Fruit fly (Drosophila melanogaster) whole organism, embryonic: Measurements from ENCODE around the gene UQCR-14.

Source experiments
- Adf1 ChIP-seq: fragments of 200-800 bp; sonication (Bioruptor generic); IDR thresholded peaks from 2 replicates; pipeline ENCODE4 v1.3.6; 2022; ENCODE audit warnings: missing biosample characterization, missing genetic modification characterization
- Awh ChIP-seq: fragments of 200-800 bp; sonication (Bioruptor generic); IDR thresholded peaks from 2 replicates; pipeline ENCODE4, ENCODE4 v1.3.6; 2022; ENCODE audit warnings: missing biosample characterization, missing genetic modification characterization
- Bgb ChIP-seq: fragments of 200-800 bp; sonication (Bioruptor generic); IDR thresholded peaks from 2 replicates; pipeline ENCODE4 v1.3.6; 2022; ENCODE audit warnings: missing biosample characterization, missing genetic modification characterization; ENCODE audit not compliant: partially characterized antibody
- C15 ChIP-seq: fragments of 200-800 bp; sonication (Bioruptor generic); IDR thresholded peaks from 3 replicates; pipeline ENCODE4 v1.3.6; 2022; ENCODE audit warnings: missing biosample characterization, missing genetic modification characterization
- CG10654 ChIP-seq: fragments of 200-800 bp; sonication (Bioruptor generic); optimal IDR thresholded peaks from 2 replicates; lab custom pipeline; 2016; ENCODE audit warnings: missing biosample characterization, missing genetic modification characterization
- CG11085 ChIP-seq: fragments of 200-800 bp; sonication (Bioruptor generic); IDR thresholded peaks from 2 replicates; pipeline ENCODE4 v1.3.6; 2022; ENCODE audit warnings: missing biosample characterization, missing genetic modification characterization
- CG11723 ChIP-seq: fragments of 200-800 bp; sonication (Bioruptor generic); optimal IDR thresholded peaks from 2 replicates; lab custom pipeline; 2017; ENCODE audit warnings: missing biosample characterization, mild to moderate bottlenecking, missing genetic modification characterization
- CG13624 ChIP-seq: fragments of 200-800 bp; sonication (Bioruptor generic); optimal IDR thresholded peaks from 2 replicates; lab custom pipeline; 2016; ENCODE audit warnings: missing biosample characterization, missing genetic modification characterization
- CG13894 ChIP-seq: fragments of 200-800 bp; sonication (Bioruptor generic); optimal IDR thresholded peaks from 3 replicates; lab custom pipeline; 2018; ENCODE audit warnings: missing biosample characterization, mild to moderate bottlenecking, missing genetic modification characterization, moderate library complexity
- CG14667 ChIP-seq: fragments of 200-800 bp; sonication (Bioruptor generic); IDR thresholded peaks from 2 replicates; pipeline ENCODE4 v1.3.6; 2022; ENCODE audit warnings: missing biosample characterization, missing genetic modification characterization
- CG14860 ChIP-seq: fragments of 200-800 bp; sonication (Bioruptor generic); IDR thresholded peaks from 3 replicates; pipeline ENCODE4 v1.3.6; 2022; ENCODE audit warnings: missing biosample characterization, missing genetic modification characterization; ENCODE audit not compliant: partially characterized antibody
- CG16813 ChIP-seq: fragments of 200-800 bp; sonication (Bioruptor generic); IDR thresholded peaks from 3 replicates; pipeline ENCODE4 v1.3.6; 2022; ENCODE audit warnings: missing biosample characterization, missing genetic modification characterization; ENCODE audit not compliant: partially characterized antibody
- CG17186 ChIP-seq: fragments of 200-800 bp; sonication (Bioruptor generic); optimal IDR thresholded peaks from 3 replicates; lab custom pipeline; 2017; ENCODE audit warnings: missing biosample characterization, missing genetic modification reagents, missing genetic modification characterization
- CG17328 ChIP-seq: fragments of 200-800 bp; sonication (Bioruptor generic); IDR thresholded peaks from 2 replicates; pipeline ENCODE4 v1.3.6; 2022; ENCODE audit warnings: missing biosample characterization, missing genetic modification characterization
- CG31388 ChIP-seq: fragments of 200-800 bp; sonication (Bioruptor generic); optimal IDR thresholded peaks from 2 replicates; lab custom pipeline; 2016; ENCODE audit warnings: missing biosample characterization, missing genetic modification characterization
- CG33213 ChIP-seq: fragments of 200-800 bp; sonication (Bioruptor generic); optimal IDR thresholded peaks from 3 replicates; lab custom pipeline; 2016; ENCODE audit warnings: missing biosample characterization, missing genetic modification characterization
- CG3407 ChIP-seq: fragments of 200-800 bp; sonication (Bioruptor generic); optimal IDR thresholded peaks from 2 replicates; lab custom pipeline; 2018; ENCODE audit warnings: missing biosample characterization, mild to moderate bottlenecking, missing genetic modification characterization
- CG34224 ChIP-seq: fragments of 200-800 bp; sonication (Bioruptor generic); IDR thresholded peaks from 3 replicates; pipeline ENCODE4 v1.3.6; 2022; ENCODE audit warnings: missing biosample characterization, missing genetic modification characterization; ENCODE audit not compliant: partially characterized antibody
- CG3726 ChIP-seq: fragments of 200-800 bp; sonication (Bioruptor generic); IDR thresholded peaks from 3 replicates; pipeline ENCODE4, ENCODE4 v1.3.6; 2022; ENCODE audit warnings: missing biosample characterization, missing genetic modification characterization
- CG4820 ChIP-seq: fragments of 200-800 bp; sonication (Bioruptor generic); optimal IDR thresholded peaks from 3 replicates; lab custom pipeline; 2016; ENCODE audit warnings: missing biosample characterization, missing genetic modification characterization
- CG6765 ChIP-seq: fragments of 200-800 bp; sonication (Bioruptor generic); optimal IDR thresholded peaks from 3 replicates; lab custom pipeline; 2017; ENCODE audit warnings: missing biosample characterization, mild to moderate bottlenecking, missing genetic modification characterization
- CG9437 ChIP-seq: fragments of 200-800 bp; sonication (Bioruptor generic); optimal IDR thresholded peaks from 2 replicates; lab custom pipeline; 2018; ENCODE audit warnings: missing biosample characterization, mild to moderate bottlenecking, missing genetic modification characterization
- CHES-1-like ChIP-seq: fragments of 200-800 bp; sonication (Bioruptor generic); optimal IDR thresholded peaks from 2 replicates; lab custom pipeline; 2016; ENCODE audit warnings: missing biosample characterization, missing genetic modification characterization
- CoRest ChIP-seq: fragments of 200-800 bp; sonication (Bioruptor generic); optimal IDR thresholded peaks from 3 replicates; lab custom pipeline; 2018; ENCODE audit warnings: missing biosample characterization, mild to moderate bottlenecking, missing genetic modification characterization, moderate library complexity
- Dbx ChIP-seq: fragments of 200-800 bp; sonication (Bioruptor generic); IDR thresholded peaks from 3 replicates; pipeline ENCODE4 v1.3.6; 2022; ENCODE audit warnings: missing biosample characterization, missing genetic modification characterization
- Dll ChIP-seq: fragments of 200-800 bp; sonication (Bioruptor generic); IDR thresholded peaks from 4 replicates; pipeline ENCODE4 v1.3.6; 2022; ENCODE audit warnings: missing biosample characterization, missing genetic modification characterization; ENCODE audit not compliant: partially characterized antibody
- Dp ChIP-seq: fragments of 200-800 bp; sonication (Bioruptor generic); optimal IDR thresholded peaks from 2 replicates; lab custom pipeline; 2018; ENCODE audit warnings: missing biosample characterization, mild to moderate bottlenecking, missing genetic modification characterization, moderate library complexity
- Mes4 ChIP-seq: fragments of 200-800 bp; sonication (Bioruptor generic); optimal IDR thresholded peaks from 2 replicates; lab custom pipeline; 2016; ENCODE audit warnings: missing biosample characterization, missing genetic modification characterization
- Neu2 ChIP-seq: fragments of 200-800 bp; sonication (Bioruptor generic); optimal IDR thresholded peaks from 3 replicates; lab custom pipeline; 2016; ENCODE audit warnings: missing biosample characterization, missing genetic modification characterization, borderline replicate concordance
- Opbp ChIP-seq: fragments of 200-800 bp; sonication (Bioruptor generic); IDR thresholded peaks from 3 replicates; pipeline ENCODE4 v1.3.6; 2022; ENCODE audit warnings: missing biosample characterization, missing genetic modification characterization; ENCODE audit not compliant: partially characterized antibody
- Ptx1 ChIP-seq: fragments of 200-800 bp; sonication (Bioruptor generic); IDR thresholded peaks from 2 replicates; pipeline ENCODE4 v1.3.6; 2022; ENCODE audit warnings: missing biosample characterization, missing genetic modification characterization
- Sox102F ChIP-seq: fragments of 200-800 bp; sonication (Bioruptor generic); optimal IDR thresholded peaks from 2 replicates; lab custom pipeline; 2018; ENCODE audit warnings: missing biosample characterization, mild to moderate bottlenecking, missing genetic modification characterization, moderate library complexity
- Tbp ChIP-seq: fragments of >200 bp; optimal IDR thresholded peaks from 2 replicates; lab custom pipeline; 2018; ENCODE audit warnings: missing biosample characterization, missing genetic modification characterization
- ato ChIP-seq: fragments of 200-800 bp; sonication (Bioruptor generic); IDR thresholded peaks from 2 replicates; pipeline ENCODE4 v1.3.6; 2022; ENCODE audit warnings: missing biosample characterization, missing genetic modification characterization; ENCODE audit not compliant: partially characterized antibody
- chif ChIP-seq, 2 experiments: fragments of 200-800 bp; sonication (Bioruptor generic); optimal IDR thresholded peaks; 3 replicates each; lab custom pipeline; 2016; ENCODE audit warnings: missing biosample characterization in 2 of 2, missing genetic modification characterization in 2 of 2
- da ChIP-seq: fragments of 200-800 bp; sonication (Bioruptor generic); optimal IDR thresholded peaks from 2 replicates; lab custom pipeline; 2016; ENCODE audit warnings: missing biosample characterization, missing genetic modification characterization
- en ChIP-seq: fragments of 200-800 bp; sonication (Bioruptor generic); optimal IDR thresholded peaks from 2 replicates; lab custom pipeline; 2016; ENCODE audit warnings: missing biosample characterization, missing genetic modification characterization
- eve ChIP-seq, 2 experiments: fragments of >200 bp; optimal IDR thresholded peaks; 2 replicates each; lab custom pipeline; 2017; ENCODE audit warnings: missing biosample characterization in 2 of 2, missing genetic modification characterization in 2 of 2
- fd3F ChIP-seq: fragments of 200-800 bp; sonication (Bioruptor generic); optimal IDR thresholded peaks from 2 replicates; lab custom pipeline; 2018; ENCODE audit warnings: missing biosample characterization, mild to moderate bottlenecking, missing genetic modification characterization, moderate library complexity
- ftz-f1 ChIP-seq: fragments of 200-800 bp; sonication (Bioruptor generic); optimal IDR thresholded peaks from 2 replicates; lab custom pipeline; 2016; ENCODE audit warnings: missing biosample characterization, missing genetic modification characterization
- jing ChIP-seq: fragments of 200-800 bp; sonication (Bioruptor generic); optimal IDR thresholded peaks from 2 replicates; lab custom pipeline; 2018; ENCODE audit warnings: missing biosample characterization, mild to moderate bottlenecking, missing genetic modification characterization
- kah ChIP-seq: fragments of 200-800 bp; sonication (Bioruptor generic); optimal IDR thresholded peaks from 2 replicates; lab custom pipeline; 2018; ENCODE audit warnings: missing biosample characterization, mild to moderate bottlenecking, missing genetic modification characterization
- nmo ChIP-seq: fragments of 200-800 bp; sonication (Bioruptor generic); optimal IDR thresholded peaks from 2 replicates; lab custom pipeline; 2018; ENCODE audit warnings: missing biosample characterization, mild to moderate bottlenecking, missing genetic modification characterization, moderate library complexity
- org-1 ChIP-seq: fragments of 200-800 bp; sonication (Bioruptor generic); optimal IDR thresholded peaks from 2 replicates; lab custom pipeline; 2017; ENCODE audit warnings: missing biosample characterization, missing genetic modification characterization
- pfk ChIP-seq: fragments of 200-800 bp; sonication (Bioruptor generic); optimal IDR thresholded peaks from 2 replicates; lab custom pipeline; 2018; ENCODE audit warnings: missing biosample characterization, mild to moderate bottlenecking, missing genetic modification characterization, moderate library complexity
- sens-2 ChIP-seq: fragments of 200-800 bp; sonication (Bioruptor generic); IDR thresholded peaks from 2 replicates; pipeline ENCODE4 v1.3.6; 2022; ENCODE audit warnings: missing biosample characterization, missing genetic modification characterization
- seq ChIP-seq: fragments of 200-800 bp; sonication (Bioruptor generic); IDR thresholded peaks from 2 replicates; pipeline ENCODE4 v1.3.6; 2022; ENCODE audit warnings: missing biosample characterization, missing genetic modification characterization
- tio ChIP-seq: fragments of 200-800 bp; sonication (Bioruptor generic); optimal IDR thresholded peaks from 2 replicates; lab custom pipeline; 2017; ENCODE audit warnings: missing biosample characterization, missing genetic modification characterization, inconsistent platforms
- tll ChIP-seq, 2 experiments: fragments of 200-800 bp in 1 of 2; fragments of >200 bp in 1 of 2; sonication (Bioruptor generic) in 1 of 2; optimal IDR thresholded peaks; 2 replicates each; lab custom pipeline; 2017 to 2019; ENCODE audit warnings: missing biosample characterization in 2 of 2, missing genetic modification characterization in 2 of 2, mild to moderate bottlenecking in 1 of 2, moderate library complexity in 1 of 2
- tx ChIP-seq: fragments of 200-800 bp; sonication (Bioruptor generic); optimal IDR thresholded peaks from 2 replicates; lab custom pipeline; 2016; ENCODE audit warnings: missing biosample characterization, missing genetic modification characterization
- zfh2 ChIP-seq: fragments of 200-800 bp; sonication (Bioruptor generic); optimal IDR thresholded peaks from 2 replicates; lab custom pipeline; 2016; ENCODE audit warnings: missing biosample characterization, missing genetic modification characterization

UQCR-14 gene

DNA sequence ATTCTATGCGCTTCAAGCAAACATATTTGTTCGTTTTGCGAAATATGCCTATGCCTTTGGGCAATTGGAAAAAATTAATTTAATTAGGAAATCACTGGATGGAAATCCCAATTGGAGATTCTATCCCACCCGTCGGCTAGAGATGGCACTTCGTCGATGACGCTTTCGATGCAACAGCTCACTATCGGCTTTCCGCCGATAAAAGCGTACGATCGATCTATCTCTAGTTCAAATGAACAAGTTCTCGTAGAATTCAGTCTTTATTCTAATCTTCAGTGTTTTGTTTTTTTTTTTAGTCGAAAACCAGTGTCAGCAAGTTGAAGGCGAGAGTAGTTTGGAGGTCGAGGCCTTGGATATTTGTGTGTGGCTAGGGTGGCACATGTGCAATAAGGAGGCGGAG lies 37.0 kb downstream of the UQCR-14 start, which contains the start of the genes CG9917 and CG32579 (continued):
- peak; percentile 31; the same call in 1 of the 2 replicates for TF ChIP-seq CG17328 (GFP tag; lab: Robert Waterston, UW)
- TF ChIP-seq org-1: no peak
- TF ChIP-seq CG33213 (GFP tag; lab: Kevin White, UChicago): peak; percentile 18
- TF ChIP-seq CG4820 (GFP tag; lab: Kevin White, UChicago): no peak
- no peak for TF ChIP-seq Dbx
- no peak for TF ChIP-seq chif (GFP tag; optimal IDR thresholded peaks at IDR 0.05; lab: Kevin White, UChicago)
- no peak for TF ChIP-seq CG11085 (GFP tag; lab: Robert Waterston, UW)
- TF ChIP-seq nmo (GFP tag; lab: Kevin White, UChicago): no peak
- no peak for TF ChIP-seq CG13624 (GFP tag; lab: Kevin White, UChicago)
- TF ChIP-seq CG14667 (GFP tag; lab: Robert Waterston, UW): no peak
- peak; percentile 68; the same call in 2 of the 3 replicates for TF ChIP-seq CG14860 (GFP tag; lab: Robert Waterston, UW)
- TF ChIP-seq zfh2 (GFP tag; lab: Kevin White, UChicago): no peak
- peak; percentile 69 for TF ChIP-seq Neu2 (GFP tag; lab: Kevin White, UChicago)
- peak; percentile 90 for TF ChIP-seq Bgb (GFP tag; lab: Robert Waterston, UW)
- no peak for TF ChIP-seq Sox102F
- peak; percentile 81 for TF ChIP-seq CG34224 (GFP tag; lab: Robert Waterston, UW)
- no peak for TF ChIP-seq CG31388
- peak; percentile 20 for TF ChIP-seq CG17186 (GFP tag; lab: Kevin White, UChicago)
- no peak for TF ChIP-seq sens-2
- TF ChIP-seq da: no peak
- TF ChIP-seq Tbp (GFP tag; lab: Kevin White, UChicago): no peak
- TF ChIP-seq Mes4 (GFP tag; lab: Kevin White, UChicago): no peak
- TF ChIP-seq pfk (GFP tag; lab: Kevin White, UChicago): peak; percentile 59
- no peak for TF ChIP-seq Ptx1 (GFP tag; lab: Robert Waterston, UW)
- TF ChIP-seq CG13894 (tag; lab: Kevin White, UChicago): peak; percentile 37
- no peak for TF ChIP-seq seq (GFP tag; lab: Robert Waterston, UW)
- TF ChIP-seq Awh: no peak
- no peak for TF ChIP-seq CG10654 (GFP tag; lab: Kevin White, UChicago)
- TF ChIP-seq Dll (GFP tag; lab: Robert Waterston, UW): peak; percentile 77
- no peak for TF ChIP-seq CHES-1-like
- TF ChIP-seq C15 (GFP tag; lab: Robert Waterston, UW): no peak
- TF ChIP-seq jing: no peak
- TF ChIP-seq tio (GFP tag; lab: Kevin White, UChicago): no peak
- TF ChIP-seq CG9437 (GFP tag; lab: Kevin White, UChicago): no peak
- TF ChIP-seq tx (GFP tag; lab: Kevin White, UChicago): no peak
- TF ChIP-seq Adf1 (GFP tag; lab: Robert Waterston, UW): peak; percentile 15; the same call in 1 of the 2 replicates
- peak; percentile 81 for TF ChIP-seq ato (GFP tag; lab: Robert Waterston, UW)
- TF ChIP-seq Opbp (GFP tag; lab: Robert Waterston, UW): peak; percentile 89; the same call in 2 of the 3 replicates
- TF ChIP-seq eve (GFP tag; optimal IDR thresholded peaks at IDR 0.05; lab: Kevin White, UChicago): no peak
- no peak for TF ChIP-seq tll (GFP tag; optimal IDR thresholded peaks at IDR 0.05; lab: Kevin White, UChicago)
- peak; percentile 62 for TF ChIP-seq Dp (GFP tag; lab: Kevin White, UChicago)
- no peak for TF ChIP-seq CG6765 (GFP tag; lab: Kevin White, UChicago)
- no peak for TF ChIP-seq fd3F
- TF ChIP-seq CG11723 (GFP tag; lab: Kevin White, UChicago): no peak
- TF ChIP-seq CG3407 (GFP tag; lab: Kevin White, UChicago): no peak
- peak; percentile 56 for TF ChIP-seq ftz-f1
- no peak for TF ChIP-seq kah (GFP tag; lab: Kevin White, UChicago)
- TF ChIP-seq CG3726 (GFP tag; lab: Robert Waterston, UW): no peak
- peak; percentile 10 for TF ChIP-seq CoRest (tag; lab: Kevin White, UChicago)
- peak; percentile 80 for TF ChIP-seq CG16813
- no peak for TF ChIP-seq en (GFP tag; lab: Kevin White, UChicago)
